Fruit fly (Drosophila melanogaster) whole organism, wandering third instar larva: ENCODE results near the gene CG14105.

Experiments
- Abd-B ChIP-seq: fragments of >200 bp; optimal IDR thresholded peaks from 2 replicates; lab custom pipeline; 2017; ENCODE audit warnings: missing biosample characterization, missing genetic modification characterization
- CG32264 ChIP-seq: fragments of 200-800 bp; sonication (Bioruptor generic); optimal IDR thresholded peaks from 2 replicates; lab custom pipeline; 2016; ENCODE audit warnings: missing biosample characterization, missing genetic modification characterization
- CG9705 ChIP-seq: fragments of 200-800 bp; sonication (Bioruptor generic); optimal IDR thresholded peaks from 2 replicates; lab custom pipeline; 2018; ENCODE audit warnings: missing biosample characterization, mild to moderate bottlenecking, missing genetic modification characterization
- CrebA ChIP-seq: fragments of 200-800 bp; sonication (Bioruptor generic); optimal IDR thresholded peaks from 2 replicates; lab custom pipeline; 2016; ENCODE audit warnings: missing biosample characterization, mild to moderate bottlenecking, missing genetic modification characterization, borderline replicate concordance
- GATAd ChIP-seq: sonication (Bioruptor generic); optimal IDR thresholded peaks from 2 replicates; lab custom pipeline; 2016; ENCODE audit warnings: missing biosample characterization, missing genetic modification characterization
- HLH106 ChIP-seq: fragments of 200-800 bp; optimal IDR thresholded peaks from 3 replicates; lab custom pipeline; 2019; ENCODE audit warnings: missing biosample characterization, mild to moderate bottlenecking, missing genetic modification characterization, moderate library complexity
- Hr78 ChIP-seq: fragments of >200 bp; optimal IDR thresholded peaks from 2 replicates; lab custom pipeline; 2017; ENCODE audit warnings: missing biosample characterization, missing genetic modification characterization
- Hr83 ChIP-seq: fragments of 200-300 bp; sonication (Bioruptor generic); optimal IDR thresholded peaks from 2 replicates; lab custom pipeline; 2016; ENCODE audit warnings: missing biosample characterization, mild to moderate bottlenecking, missing genetic modification characterization, moderate library complexity; ENCODE audit not compliant: poor library complexity, severe bottlenecking
- Jra ChIP-seq: sonication (Bioruptor generic); optimal IDR thresholded peaks from 2 replicates; lab custom pipeline; 2016; ENCODE audit warnings: missing biosample characterization, missing genetic modification characterization
- Mio ChIP-seq: sonication (Bioruptor generic); optimal IDR thresholded peaks from 2 replicates; lab custom pipeline; 2016; ENCODE audit warnings: missing biosample characterization, missing genetic modification characterization
- Myc ChIP-seq: fragments of >200 bp; optimal IDR thresholded peaks from 2 replicates; lab custom pipeline; 2017
- OdsH ChIP-seq: fragments of 200-800 bp; sonication (Bioruptor generic); optimal IDR thresholded peaks from 2 replicates; lab custom pipeline; 2016; ENCODE audit warnings: missing biosample characterization, mild to moderate bottlenecking, missing genetic modification characterization
- Rel ChIP-seq, 2 experiments: fragments of 200-800 bp; sonication (Bioruptor generic) in 1 of 2; optimal IDR thresholded peaks; 2 replicates in 1 of 2; 3 replicates in 1 of 2; lab custom pipeline; 2016 to 2019; ENCODE audit warnings: mild to moderate bottlenecking in 2 of 2, missing biosample characterization in 2 of 2, missing genetic modification characterization in 2 of 2, moderate library complexity in 1 of 2
- Sp1 ChIP-seq: fragments of 200-800 bp; sonication (Bioruptor generic); optimal IDR thresholded peaks from 3 replicates; lab custom pipeline; 2019; ENCODE audit warnings: missing biosample characterization, mild to moderate bottlenecking, missing genetic modification characterization, moderate library complexity
- Vsx2 ChIP-seq: fragments of 200-300, 225-300 bp; sonication (Bioruptor generic); optimal IDR thresholded peaks from 2 replicates; lab custom pipeline; 2018; ENCODE audit warnings: missing biosample characterization, missing genetic modification characterization; ENCODE audit not compliant: partially characterized antibody
- br ChIP-seq: fragments of 200-800 bp; sonication (Bioruptor generic); optimal IDR thresholded peaks from 2 replicates; lab custom pipeline; 2016; ENCODE audit warnings: missing biosample characterization, missing genetic modification characterization
- dmrt93B ChIP-seq: fragments of 200-800 bp; sonication (Bioruptor generic); optimal IDR thresholded peaks from 2 replicates; lab custom pipeline; 2018; ENCODE audit warnings: missing biosample characterization, mild to moderate bottlenecking, missing genetic modification characterization
- ey ChIP-seq: fragments of 200-800 bp; sonication (Bioruptor generic); optimal IDR thresholded peaks from 2 replicates; lab custom pipeline; 2016; ENCODE audit warnings: missing biosample characterization, missing genetic modification characterization
- foxo ChIP-seq, 2 experiments: fragments of 200-800 bp; sonication (Bioruptor generic); optimal IDR thresholded peaks; 2 replicates in 1 of 2; 3 replicates in 1 of 2; lab custom pipeline; 2016 to 2017; ENCODE audit warnings: missing biosample characterization in 2 of 2, missing genetic modification characterization in 2 of 2
- fru ChIP-seq: fragments of 200-800 bp; sonication (Bioruptor generic); optimal IDR thresholded peaks from 3 replicates; lab custom pipeline; 2016; ENCODE audit warnings: missing biosample characterization, mild to moderate bottlenecking, missing genetic modification characterization
- h ChIP-seq: fragments of 200-800 bp; sonication (Bioruptor generic); optimal IDR thresholded peaks from 3 replicates; lab custom pipeline; 2016; ENCODE audit warnings: missing biosample characterization, mild to moderate bottlenecking, missing genetic modification characterization
- jim ChIP-seq: fragments of 175-275, 200-325 bp; sonication (Bioruptor generic); optimal IDR thresholded peaks from 2 replicates; lab custom pipeline; 2016; ENCODE audit warnings: missing biosample characterization, mild to moderate bottlenecking, missing genetic modification characterization
- lola ChIP-seq: fragments of >200 bp; optimal IDR thresholded peaks from 2 replicates; lab custom pipeline; 2017; ENCODE audit warnings: missing biosample characterization, missing genetic modification characterization
- pan ChIP-seq: fragments of >200 bp; optimal IDR thresholded peaks from 2 replicates; lab custom pipeline; 2017
- psq ChIP-seq: fragments of 200-800 bp; sonication (Bioruptor generic); optimal IDR thresholded peaks from 3 replicates; lab custom pipeline; 2017; ENCODE audit warnings: missing biosample characterization, mild to moderate bottlenecking, missing genetic modification characterization, moderate library complexity
- rgr ChIP-seq: fragments of 200-800 bp; sonication (Bioruptor generic); optimal IDR thresholded peaks from 3 replicates; lab custom pipeline; 2016; ENCODE audit warnings: missing biosample characterization, mild to moderate bottlenecking, missing genetic modification characterization
- sage ChIP-seq: fragments of 200-800 bp; sonication (Bioruptor generic); optimal IDR thresholded peaks from 2 replicates; lab custom pipeline; 2016; ENCODE audit warnings: missing biosample characterization, mild to moderate bottlenecking, missing genetic modification characterization
- tai ChIP-seq: sonication (Bioruptor generic); optimal IDR thresholded peaks from 2 replicates; lab custom pipeline; 2016; ENCODE audit warnings: missing biosample characterization, missing genetic modification characterization
- usp ChIP-seq: fragments of >200 bp; optimal IDR thresholded peaks from 2 replicates; lab custom pipeline; 2017; ENCODE audit warnings: missing biosample characterization, missing genetic modification characterization
- woc ChIP-seq: sonication (Bioruptor generic); optimal IDR thresholded peaks from 2 replicates; lab custom pipeline; 2016; ENCODE audit warnings: missing biosample characterization, mild to moderate bottlenecking, missing genetic modification characterization

The CG14105 gene

dm6 chr3L:13451562-13451961 lies 25.1 kb upstream of the CG14105 start:
- no peak for TF ChIP-seq Mio (GFP tag; lab: Kevin White, UChicago)
- TF ChIP-seq h (GFP tag; lab: Kevin White, UChicago), result no peak
- TF ChIP-seq Jra, result no peak
- no peak for TF ChIP-seq woc (GFP tag; lab: Kevin White, UChicago)
- no peak for TF ChIP-seq Abd-B (GFP tag; lab: Kevin White, UChicago)
- TF ChIP-seq HLH106 (tag; lab: Kevin White, UChicago), result no peak
- no peak for TF ChIP-seq lola (GFP tag; lab: Kevin White, UChicago)
- TF ChIP-seq Myc, result no peak

- TF ChIP-seq sage (no peak), Rel (GFP tag; optimal IDR thresholded peaks at IDR 0.05; lab: Kevin White, UChicago) (no peak), Rel (tag; optimal IDR thresholded peaks at IDR 0.05; lab: Kevin White, UChicago) (peak; percentile 16), CG9705 (peak; percentile 75), Hr83 (GFP tag; lab: Kevin White, UChicago) (peak; percentile 77), ey (GFP tag; lab: Kevin White, UChicago) (peak; percentile 5), h (GFP tag; lab: Kevin White, UChicago) (peak; percentile 44), fru (GFP tag; lab: Kevin White, UChicago) (peak; percentile 9), Sp1 (peak; percentile 25), dmrt93B (GFP tag; lab: Kevin White, UChicago) (peak; percentile 67), HLH106 (tag; lab: Kevin White, UChicago) (peak; percentile 66), CrebA (GFP tag; lab: Kevin White, UChicago) (no peak), br (GFP tag; lab: Kevin White, UChicago) (peak; percentile 14), psq (peak; percentile 27), Mio (GFP tag; lab: Kevin White, UChicago) (no peak), rgr (GFP tag; lab: Kevin White, UChicago) (peak; percentile 36)
Measured at dm6 chr3L:13450177-13450793, 23.8 kb upstream of the CG14105 start, which contains the start of the genes JMJD7 and CG10738. Gene JMJD7, minus strand, starts transcription at chr3L:13450283. Gene CG10738, plus strand, starts transcription at chr3L:13450770.

- TF ChIP-seq woc (GFP tag; lab: Kevin White, UChicago) (no peak), Myc (no peak), Mio (GFP tag; lab: Kevin White, UChicago) (no peak), pan (lab: Kevin White, UChicago) (no peak), Rel (GFP tag; optimal IDR thresholded peaks at IDR 0.05; lab: Kevin White, UChicago) (no peak), Rel (tag; optimal IDR thresholded peaks at IDR 0.05; lab: Kevin White, UChicago) (peak; percentile 33), OdsH (GFP tag; lab: Kevin White, UChicago) (no peak), Sp1 (peak; percentile 68), usp (GFP tag; lab: Kevin White, UChicago) (no peak), fru (GFP tag; lab: Kevin White, UChicago) (no peak), tai (no peak), sage (peak; percentile 34), Jra (no peak), Vsx2 (GFP tag; lab: Kevin White, UChicago) (no peak), jim (GFP tag; lab: Kevin White, UChicago) (peak; percentile 84), CG9705 (no peak), CG32264 (GFP tag; lab: Kevin White, UChicago) (no peak), CrebA (GFP tag; lab: Kevin White, UChicago) (no peak), psq (no peak), lola (GFP tag; lab: Kevin White, UChicago) (no peak), GATAd (GFP tag; lab: Kevin White, UChicago) (no peak), HLH106 (tag; lab: Kevin White, UChicago) (peak; percentile 34), foxo (GFP tag; optimal IDR thresholded peaks at IDR 0.05; lab: Kevin White, UChicago) (no peak), rgr (GFP tag; lab: Kevin White, UChicago) (peak; percentile 2)
Measured at dm6 chr3L:13442400-13442799, 15.9 kb upstream of the CG14105 start, which contains the start of gene cmb. Gene cmb, plus strand, starts transcription at chr3L:13442594.

- no peak for TF ChIP-seq Sp1
- no peak for TF ChIP-seq Hr83 (GFP tag; lab: Kevin White, UChicago)
- TF ChIP-seq br (GFP tag; lab: Kevin White, UChicago), result no peak
- TF ChIP-seq h (GFP tag; lab: Kevin White, UChicago), result no peak
- TF ChIP-seq dmrt93B (GFP tag; lab: Kevin White, UChicago), result no peak
- TF ChIP-seq jim (GFP tag; lab: Kevin White, UChicago), result no peak
- TF ChIP-seq Hr78 (GFP tag; lab: Kevin White, UChicago), result no peak
- no peak for TF ChIP-seq Vsx2 (GFP tag; lab: Kevin White, UChicago)
- TF ChIP-seq Mio (GFP tag; lab: Kevin White, UChicago), result no peak
Measured at dm6 chr3L:13440370-13440960, 14.0 kb upstream of the CG14105 start, which contains the start of the genes CG10140 and CG14109. Gene CG10140, minus strand, starts transcription at chr3L:13440470. Gene CG14109, plus strand, starts transcription at chr3L:13440910.
